Fruit fly (Drosophila melanogaster) whole organism: ENCODE data around the gene Twdlalpha.

Experiments used
- CG8478 ChIP-seq: fragments of >200 bp; optimal IDR thresholded peaks from 2 replicates; lab custom pipeline; 2018; ENCODE audit warnings: inconsistent platforms
- psq ChIP-seq: fragments of >200 bp; optimal IDR thresholded peaks from 2 replicates; lab custom pipeline; 2017

DNA sequence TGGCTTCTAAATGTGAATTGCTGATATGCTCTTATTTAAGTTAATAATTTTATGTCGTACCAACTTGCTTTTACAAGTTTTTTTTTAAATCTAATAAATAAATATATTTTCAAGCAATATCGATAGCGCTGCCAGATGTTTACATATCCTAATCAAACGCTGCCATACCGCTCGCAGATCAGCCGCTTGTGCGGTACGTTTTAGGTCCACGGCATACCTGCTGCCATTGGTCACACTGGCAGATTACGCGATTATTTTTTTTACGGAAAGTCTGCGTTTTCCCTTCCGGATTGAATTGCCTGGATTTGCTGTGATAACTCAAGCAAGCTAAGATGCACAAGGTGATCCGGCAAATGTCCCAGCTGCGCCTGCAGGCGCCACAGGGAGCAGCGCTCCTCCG is 41.1 kb downstream of the Twdlalpha start, which contains the start of gene mRpL22:
- TF ChIP-seq CG8478 (lab: Kevin White, UChicago): no peak
- TF ChIP-seq psq (lab: Kevin White, UChicago): no peak
